Worm (Caenorhabditis elegans) whole organism, mixed stage, embryonic: ENCODE measurements around the gene R04B3.2.

Experiments
- M03D4.4 ChIP-seq: sonication (generic microtip); optimal IDR thresholded peaks from 2 replicates; lab custom pipeline; 2017; ENCODE audit warnings: mild to moderate bottlenecking, missing genetic modification characterization, missing compliant biosample characterization
- bed-3 ChIP-seq: fragments of 200-800 bp; sonication (Bioruptor generic); optimal IDR thresholded peaks from 3 replicates; lab custom pipeline; 2018; ENCODE audit warnings: mild to moderate bottlenecking, missing genetic modification characterization, moderate library complexity, missing compliant biosample characterization
- blmp-1 ChIP-seq: fragments of 150-350 bp; optimal IDR thresholded peaks from 2 replicates; lab custom pipeline; 2014; ENCODE audit warnings: missing biosample characterization, missing genetic modification characterization
- ceh-39 ChIP-seq: fragments of 150-350 bp; optimal IDR thresholded peaks from 2 replicates; lab custom pipeline; 2014; ENCODE audit warnings: missing biosample characterization, missing genetic modification characterization
- ceh-83 ChIP-seq: fragments of 200-800 bp; sonication (Bioruptor generic); optimal IDR thresholded peaks from 2 replicates; lab custom pipeline; 2018; ENCODE audit warnings: mild to moderate bottlenecking, missing genetic modification characterization, missing compliant biosample characterization
- ces-1 ChIP-seq: fragments of 150-350 bp; optimal IDR thresholded peaks from 2 replicates; lab custom pipeline; 2014; ENCODE audit warnings: missing biosample characterization, missing genetic modification reagents, missing genetic modification characterization
- cnd-1 ChIP-seq: fragments of 200-800 bp; sonication (Bioruptor generic); optimal IDR thresholded peaks from 2 replicates; lab custom pipeline; 2018; ENCODE audit warnings: mild to moderate bottlenecking, missing genetic modification characterization, missing compliant biosample characterization
- drap-1 ChIP-seq: fragments of 200-800 bp; sonication (Bioruptor generic); optimal IDR thresholded peaks from 3 replicates; lab custom pipeline; 2018; ENCODE audit warnings: mild to moderate bottlenecking, missing genetic modification characterization, missing compliant biosample characterization
- elt-1 ChIP-seq: sonication (generic microtip); optimal IDR thresholded peaks from 2 replicates; lab custom pipeline; 2017; ENCODE audit warnings: missing genetic modification characterization, mild to moderate bottlenecking, missing compliant biosample characterization, antibody characterized with exemption, moderate library complexity, borderline replicate concordance; ENCODE audit not compliant: insufficient read depth
- elt-3 ChIP-seq: fragments of 150-350 bp; optimal IDR thresholded peaks from 2 replicates; lab custom pipeline; 2014; ENCODE audit warnings: missing biosample characterization, missing genetic modification characterization
- flh-1 ChIP-seq: fragments of 200-800 bp; sonication (Bioruptor generic); optimal IDR thresholded peaks from 2 replicates; lab custom pipeline; 2018; ENCODE audit warnings: mild to moderate bottlenecking, missing genetic modification characterization, moderate library complexity, missing compliant biosample characterization
- hlh-1 ChIP-seq: fragments of 150-350 bp; optimal IDR thresholded peaks from 2 replicates; lab custom pipeline; 2014; ENCODE audit warnings: missing biosample characterization, missing genetic modification reagents, missing genetic modification characterization
- lin-13 ChIP-seq: fragments of 150-350 bp; optimal IDR thresholded peaks from 2 replicates; lab custom pipeline; 2014; ENCODE audit warnings: missing biosample characterization, missing genetic modification characterization
- lsy-2 ChIP-seq: fragments of 150-350 bp; optimal IDR thresholded peaks from 2 replicates; lab custom pipeline; 2014; ENCODE audit warnings: missing biosample characterization, missing genetic modification characterization
- mls-2 ChIP-seq: sonication (generic microtip); optimal IDR thresholded peaks from 2 replicates; lab custom pipeline; 2016; ENCODE audit warnings: mild to moderate bottlenecking, missing genetic modification characterization, moderate library complexity, missing compliant biosample characterization
- nhr-12 ChIP-seq: fragments of 150-350 bp; optimal IDR thresholded peaks from 2 replicates; lab custom pipeline; 2014; ENCODE audit warnings: missing biosample characterization, missing genetic modification characterization
- pha-4 ChIP-seq: fragments of 150-350 bp; optimal IDR thresholded peaks from 2 replicates; lab custom pipeline; 2018; ENCODE audit warnings: missing biosample characterization, missing genetic modification reagents, missing genetic modification characterization
- sem-2 ChIP-seq: fragments of 200-800 bp; sonication (Bioruptor generic); optimal IDR thresholded peaks from 2 replicates; lab custom pipeline; 2018; ENCODE audit warnings: mild to moderate bottlenecking, missing genetic modification characterization, missing compliant biosample characterization
- snpc-4 ChIP-seq: fragments of 150-350 bp; optimal IDR thresholded peaks from 2 replicates; lab custom pipeline; 2014; ENCODE audit warnings: missing biosample characterization, missing genetic modification characterization
- sptf-1 ChIP-seq: sonication (generic microtip); optimal IDR thresholded peaks from 2 replicates; lab custom pipeline; 2017; ENCODE audit warnings: mild to moderate bottlenecking, missing genetic modification characterization, moderate library complexity, missing compliant biosample characterization
- tbx-8 ChIP-seq: fragments of 200-800 bp; sonication (Bioruptor generic); optimal IDR thresholded peaks from 2 replicates; lab custom pipeline; 2018; ENCODE audit warnings: mild to moderate bottlenecking, missing genetic modification characterization, moderate library complexity, missing compliant biosample characterization
- unc-120 ChIP-seq: sonication (generic microtip); optimal IDR thresholded peaks from 2 replicates; lab custom pipeline; 2017; ENCODE audit warnings: missing genetic modification characterization, missing compliant biosample characterization; ENCODE audit not compliant: poor library complexity, severe bottlenecking
- unc-39 ChIP-seq: fragments of 150-350 bp; optimal IDR thresholded peaks from 2 replicates; lab custom pipeline; 2014; ENCODE audit warnings: missing biosample characterization, missing genetic modification characterization
- unc-62 ChIP-seq: fragments of 150-350 bp; optimal IDR thresholded peaks from 2 replicates; lab custom pipeline; 2014; ENCODE audit warnings: missing biosample characterization, missing genetic modification reagents, missing genetic modification characterization
- zip-8 ChIP-seq: fragments of 150-350 bp; optimal IDR thresholded peaks from 2 replicates; lab custom pipeline; 2014; ENCODE audit warnings: missing biosample characterization, missing genetic modification characterization
- ztf-11 ChIP-seq: fragments of 150-350 bp; optimal IDR thresholded peaks from 2 replicates; lab custom pipeline; 2014; ENCODE audit warnings: missing biosample characterization, missing genetic modification characterization

Gene R04B3.2

DNA sequence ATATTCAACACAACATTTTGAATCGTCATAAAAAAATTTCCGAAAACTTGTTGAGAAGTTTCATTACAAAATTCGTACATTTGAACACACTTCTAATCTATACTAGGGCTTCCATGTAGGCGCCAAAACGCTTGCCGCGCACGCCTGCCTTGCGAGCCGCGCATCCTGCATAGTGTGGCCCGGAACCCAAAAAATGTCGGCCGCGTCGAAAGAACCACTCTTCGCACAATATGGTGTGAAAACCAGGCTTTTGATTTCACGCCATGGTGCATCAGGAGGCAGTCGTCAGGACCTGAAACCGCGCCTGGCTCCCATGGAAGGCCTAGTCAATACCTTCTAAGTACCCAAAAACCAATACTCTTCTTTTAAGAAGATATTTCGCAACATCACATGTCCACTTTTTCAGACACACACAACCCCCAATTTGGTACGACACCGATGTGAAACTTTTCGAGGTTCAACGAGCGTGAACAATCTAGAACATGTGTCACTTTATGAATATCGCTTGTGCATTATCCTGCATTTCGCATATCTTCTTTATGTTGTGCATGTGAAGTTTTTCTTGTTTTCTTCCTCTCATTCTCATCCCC is 20.2 kb upstream of the R04B3.2 start:
- TF ChIP-seq sem-2 (GFP tag; lab: Kevin White, UChicago), result no peak
- no peak for TF ChIP-seq hlh-1 (tag; lab: Kevin White, UChicago)
- TF ChIP-seq cnd-1 (tag; lab: Kevin White, UChicago), result no peak
- TF ChIP-seq ceh-83 (GFP tag; lab: Kevin White, UChicago), result no peak
- TF ChIP-seq unc-120 (tag; lab: Kevin White, UChicago), result no peak
- TF ChIP-seq drap-1 (GFP tag; lab: Kevin White, UChicago), result no peak
- TF ChIP-seq blmp-1 (tag; lab: Kevin White, UChicago), result no peak
- no peak for TF ChIP-seq tbx-8 (GFP tag; lab: Kevin White, UChicago)

DNA sequence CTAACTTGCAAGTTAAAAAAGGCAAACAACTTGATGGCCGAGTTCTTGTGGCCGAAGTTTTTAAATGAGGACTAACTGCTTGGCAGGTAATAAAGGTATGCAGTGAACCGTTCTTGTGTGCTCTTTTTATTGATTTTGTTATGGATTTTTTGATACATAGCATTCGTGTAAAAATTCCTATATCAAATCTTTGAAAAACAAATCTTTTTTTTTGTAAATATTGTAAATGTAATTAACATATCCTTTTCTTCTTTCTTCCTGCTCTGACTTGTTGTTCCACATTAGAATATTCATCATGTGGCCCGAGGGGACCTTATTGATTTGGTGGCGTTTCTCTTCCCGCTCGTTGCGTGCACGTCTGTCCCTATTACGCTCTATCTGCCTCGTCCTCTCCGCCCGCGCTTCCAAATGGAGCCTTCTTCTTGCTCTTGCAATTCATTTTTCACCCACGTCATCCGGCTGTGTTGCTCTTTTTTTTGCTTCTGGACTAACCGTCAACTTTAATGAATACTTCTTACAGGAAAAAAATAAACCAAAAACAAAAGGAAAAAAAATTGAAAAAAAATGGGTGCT is 15.1 kb upstream of the R04B3.2 start, which contains the start of gene hid-1:
hid-1 (plus strand) TSS at position 523 of the 573 bp plus-strand sequence.
- TF ChIP-seq ces-1 (peak; percentile 74), bed-3 (GFP tag; lab: Kevin White, UChicago) (no peak), flh-1 (no peak)

DNA sequence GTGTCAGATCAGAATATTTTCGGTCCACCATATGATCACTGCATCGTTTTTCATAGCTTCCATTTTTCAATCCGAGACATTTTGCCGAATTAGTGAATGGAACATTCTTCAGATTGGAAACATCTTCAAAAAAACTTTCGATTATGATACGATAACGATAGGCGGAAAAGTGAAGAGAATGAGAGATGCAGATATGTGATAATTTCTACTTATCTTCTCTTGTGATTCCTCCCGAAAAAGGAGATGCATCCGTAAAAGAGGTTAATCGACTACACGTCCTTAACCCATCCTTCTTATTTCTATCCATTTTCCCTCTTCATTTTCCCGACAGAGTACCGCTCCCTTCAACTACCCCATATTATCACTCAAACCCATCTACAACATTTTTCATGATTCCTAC is 9.6 kb upstream of the R04B3.2 start, which contains the start of gene K02E10.4:
K02E10.4 (plus strand) TSS at position 186 of the 400 bp plus-strand sequence.
- no peak for TF ChIP-seq unc-39 (tag; lab: Kevin White, UChicago)
- TF ChIP-seq elt-1 (tag; lab: Kevin White, UChicago), result peak; percentile 53
- no peak for TF ChIP-seq mls-2 (tag; lab: Kevin White, UChicago)
- TF ChIP-seq sem-2 (GFP tag; lab: Kevin White, UChicago), result no peak
- no peak for TF ChIP-seq snpc-4 (tag; lab: Kevin White, UChicago)
- TF ChIP-seq pha-4, result no peak
- no peak for TF ChIP-seq unc-62 (GFP tag; lab: Kevin White, UChicago)
- TF ChIP-seq hlh-1 (tag; lab: Kevin White, UChicago), result no peak

DNA sequence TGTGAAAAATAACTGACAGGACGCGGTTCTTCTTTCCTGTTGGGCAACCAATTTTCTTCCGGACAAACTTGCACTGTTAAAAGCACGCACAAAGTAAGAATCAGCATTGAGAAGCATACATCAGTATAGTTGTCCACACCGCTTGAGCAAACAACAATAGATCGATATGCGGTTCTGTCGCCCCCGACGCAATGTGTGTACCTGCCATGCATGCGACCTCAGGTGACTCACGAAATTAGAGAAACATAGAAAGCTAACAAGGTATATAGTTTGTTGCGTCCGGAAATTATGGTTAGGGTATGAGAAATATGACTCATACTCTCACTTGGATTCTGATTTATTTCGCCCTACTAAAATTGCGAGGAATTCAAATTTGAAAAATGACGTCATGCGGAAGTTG is 9.1 kb upstream of the R04B3.2 start, which contains the start of gene K02E10.6:
K02E10.6 (minus strand) TSS at position 149 of the 400 bp plus-strand sequence.
- TF ChIP-seq ceh-39, result no peak
- TF ChIP-seq nhr-12 (tag; lab: Kevin White, UChicago), result no peak
- no peak for TF ChIP-seq blmp-1 (tag; lab: Kevin White, UChicago)
- peak; percentile 63 for TF ChIP-seq pha-4

DNA sequence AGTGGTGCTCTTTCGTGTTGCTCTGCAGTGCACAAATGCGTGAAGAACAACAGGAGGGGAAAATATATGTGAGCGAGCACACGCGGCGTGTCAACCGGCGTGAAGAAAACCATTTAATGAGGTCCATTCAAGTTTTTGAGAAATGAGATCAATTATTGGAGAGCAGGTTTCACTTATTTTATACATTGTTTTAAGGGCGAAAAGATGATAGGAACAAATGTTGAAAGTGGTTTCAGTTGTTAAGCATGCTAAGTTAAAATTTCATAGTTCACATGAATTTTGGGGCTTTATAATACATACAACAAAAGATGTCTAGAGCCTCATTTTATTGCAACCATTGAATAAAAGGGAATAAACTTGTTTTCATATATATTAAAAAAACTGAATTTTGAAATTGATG is 5.3 kb upstream of the R04B3.2 start, which contains the start of gene K02E10.5:
K02E10.5 (minus strand) TSS at position 101 of the 400 bp plus-strand sequence.
- no peak for TF ChIP-seq nhr-12 (tag; lab: Kevin White, UChicago)
- TF ChIP-seq, all 35 proteins: peak for 0

DNA sequence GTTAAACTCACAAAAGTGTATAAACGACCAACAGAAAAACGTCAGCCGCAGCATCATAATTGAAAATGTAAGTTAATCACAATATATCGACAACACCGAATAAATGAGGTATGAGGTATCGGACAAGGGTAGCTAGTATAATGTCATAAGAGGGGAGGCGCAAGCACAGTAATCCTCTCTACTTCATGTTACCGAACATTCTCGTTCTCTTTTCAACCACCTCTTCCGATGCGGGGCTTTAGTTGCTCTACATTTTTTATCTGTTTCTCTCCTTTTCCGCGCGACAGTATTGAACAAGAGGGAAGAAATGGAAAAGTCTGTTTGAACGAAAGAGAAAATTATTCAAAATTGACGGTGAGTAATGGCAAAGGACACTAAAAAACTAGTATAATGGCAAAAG is 2.4 kb upstream of the R04B3.2 start, which contains the start of gene R04B3.3:
R04B3.3 (minus strand) TSS at position 101 of the 400 bp plus-strand sequence.
- TF ChIP-seq tbx-8 (GFP tag; lab: Kevin White, UChicago) (no peak), M03D4.4 (tag; lab: Kevin White, UChicago) (no peak), zip-8 (tag; lab: Kevin White, UChicago) (no peak), ztf-11 (tag; lab: Kevin White, UChicago) (no peak), mls-2 (tag; lab: Kevin White, UChicago) (no peak)

DNA sequence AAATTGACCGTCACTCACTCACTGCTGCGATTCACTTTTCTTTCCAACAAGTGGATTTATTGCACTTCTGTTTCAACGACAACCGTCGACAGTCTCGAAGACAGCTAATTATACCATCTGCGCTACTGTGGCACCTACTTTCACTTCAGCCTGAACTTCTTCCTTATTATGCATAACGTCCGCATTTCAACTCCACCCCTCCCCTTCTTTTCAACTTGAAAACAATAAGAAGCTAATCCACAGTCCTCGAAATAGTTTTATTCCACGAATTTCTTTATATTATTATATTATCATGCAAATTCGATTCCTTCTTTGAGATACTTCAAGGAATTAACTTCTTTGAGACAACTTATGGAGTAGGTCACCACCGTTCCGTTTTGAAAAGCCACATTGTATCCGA is 2.2 kb downstream of the R04B3.2 start, which contains the start of gene R04B3.1:
R04B3.1 (minus strand) TSS at position 101 of the 400 bp plus-strand sequence.
- TF ChIP-seq hlh-1 (tag; lab: Kevin White, UChicago) (no peak), blmp-1 (tag; lab: Kevin White, UChicago) (no peak), lin-13 (no peak), tbx-8 (GFP tag; lab: Kevin White, UChicago) (no peak), elt-1 (tag; lab: Kevin White, UChicago) (no peak), ceh-83 (GFP tag; lab: Kevin White, UChicago) (no peak), sptf-1 (no peak), drap-1 (GFP tag; lab: Kevin White, UChicago) (no peak), elt-3 (tag; lab: Kevin White, UChicago) (no peak), unc-120 (tag; lab: Kevin White, UChicago) (no peak), snpc-4 (tag; lab: Kevin White, UChicago) (no peak), flh-1 (no peak), ces-1 (no peak), lsy-2 (tag; lab: Kevin White, UChicago) (no peak), sem-2 (GFP tag; lab: Kevin White, UChicago) (no peak), unc-39 (tag; lab: Kevin White, UChicago) (no peak), zip-8 (tag; lab: Kevin White, UChicago) (no peak)
